Worm (Caenorhabditis elegans) whole organism, early embryonic: ENCODE data around the gene rpl-16.

Experiments used
- B0310.2 ChIP-seq: sonication (generic microtip); optimal IDR thresholded peaks from 2 replicates; lab custom pipeline; 2016; ENCODE audit warnings: mild to moderate bottlenecking, missing genetic modification characterization, missing compliant biosample characterization
- F13C5.2 ChIP-seq: sonication (generic microtip); optimal IDR thresholded peaks from 2 replicates; lab custom pipeline; 2017; ENCODE audit warnings: mild to moderate bottlenecking, missing genetic modification characterization, inconsistent platforms, missing compliant biosample characterization
- aly-1 ChIP-seq: sonication (generic microtip); optimal IDR thresholded peaks from 2 replicates; lab custom pipeline; 2016; ENCODE audit warnings: missing genetic modification characterization, missing compliant biosample characterization
- ama-1 ChIP-seq: fragments of 150-350 bp; optimal IDR thresholded peaks from 2 replicates; lab custom pipeline; 2014
- ceh-13 ChIP-seq: fragments of 200-800 bp; sonication (Bioruptor generic); optimal IDR thresholded peaks from 2 replicates; lab custom pipeline; 2018; ENCODE audit warnings: mild to moderate bottlenecking, missing genetic modification characterization, missing compliant biosample characterization
- ceh-36 ChIP-seq: sonication (generic microtip); optimal IDR thresholded peaks from 2 replicates; lab custom pipeline; 2016; ENCODE audit warnings: missing genetic modification characterization, inconsistent platforms, missing compliant biosample characterization
- ets-7 ChIP-seq: sonication (generic microtip); optimal IDR thresholded peaks from 2 replicates; lab custom pipeline; 2016; ENCODE audit warnings: missing genotype, missing genetic modification characterization, missing compliant biosample characterization
- flt-1 ChIP-seq: fragments of 200-800 bp; sonication (Bioruptor generic); IDR thresholded peaks from 2 replicates; pipeline ENCODE4 v1.3.6; 2022; ENCODE audit warnings: missing genetic modification characterization, missing compliant biosample characterization
- hmbx-1 ChIP-seq: sonication (generic microtip); optimal IDR thresholded peaks from 2 replicates; lab custom pipeline; 2016; ENCODE audit warnings: mild to moderate bottlenecking, missing genetic modification characterization, missing compliant biosample characterization
- hmg-4 ChIP-seq: fragments of 200-800 bp; sonication (Bioruptor generic); optimal IDR thresholded peaks from 2 replicates; lab custom pipeline; 2018; ENCODE audit warnings: mild to moderate bottlenecking, missing genetic modification characterization, missing compliant biosample characterization
- hnd-1 ChIP-seq: sonication (generic microtip); optimal IDR thresholded peaks from 2 replicates; lab custom pipeline; 2016; ENCODE audit warnings: missing genetic modification characterization, missing compliant biosample characterization
- pes-1 ChIP-seq: fragments of 200-800 bp; sonication (Bioruptor generic); IDR thresholded peaks from 2 replicates; pipeline ENCODE4 v1.3.6; 2022; ENCODE audit warnings: missing genetic modification reagents, missing genetic modification characterization, missing compliant biosample characterization
- scrt-1 ChIP-seq: fragments of 200-800 bp; sonication (Bioruptor generic); IDR thresholded peaks from 2 replicates; pipeline ENCODE4 v1.3.6; 2022; ENCODE audit warnings: missing genetic modification characterization, missing compliant biosample characterization
- sea-1 ChIP-seq: fragments of 200-800 bp; sonication (Bioruptor generic); conservative IDR thresholded peaks from 2 replicates; pipeline ENCODE4 v1.3.6; 2022; ENCODE audit warnings: missing genetic modification characterization, missing compliant biosample characterization
- tbx-11 ChIP-seq: fragments of 200-800 bp; sonication (Bioruptor generic); IDR thresholded peaks from 2 replicates; pipeline ENCODE4 v1.3.6; 2022; ENCODE audit warnings: missing genetic modification characterization, missing compliant biosample characterization
- tbx-37 ChIP-seq: fragments of 200-800 bp; sonication (Bioruptor generic); conservative IDR thresholded peaks from 2 replicates; pipeline ENCODE4 v1.3.6; 2022; ENCODE audit warnings: missing genetic modification reagents, missing genetic modification characterization, missing compliant biosample characterization
- tra-4 ChIP-seq: sonication (generic microtip); optimal IDR thresholded peaks from 2 replicates; lab custom pipeline; 2017; ENCODE audit warnings: missing genetic modification characterization, missing compliant biosample characterization

The rpl-16 gene

ce11 chrIII:3528342-3528741 is 24.9 kb upstream of the rpl-16 start, which contains the start of gene rpl-37:
TSS of gene rpl-37 (plus strand) at chrIII:3528642.
- no peak for TF ChIP-seq hmg-4
- no peak for TF ChIP-seq flt-1 (GFP tag; lab: Robert Waterston, UW)
- no peak for TF ChIP-seq tbx-37
- TF ChIP-seq hmbx-1 = no peak
- no peak for TF ChIP-seq ama-1
- TF ChIP-seq ceh-13 (GFP tag; lab: Kevin White, UChicago) = no peak
- no peak for TF ChIP-seq B0310.2 (tag; lab: Kevin White, UChicago)
- TF ChIP-seq pes-1 (GFP tag; lab: Robert Waterston, UW) = no peak
- TF ChIP-seq aly-1 = no peak

ce11 chrIII:3523363-3523762 is 20.0 kb upstream of the rpl-16 start:
- no peak for TF ChIP-seq aly-1
- no peak for TF ChIP-seq tbx-37
- TF ChIP-seq scrt-1 = no peak
- TF ChIP-seq hmbx-1 = no peak
- TF ChIP-seq pes-1 (GFP tag; lab: Robert Waterston, UW) = no peak
- no peak for TF ChIP-seq ama-1
- TF ChIP-seq ceh-36 = no peak
- TF ChIP-seq ets-7 (tag; lab: Kevin White, UChicago) = no peak
- TF ChIP-seq tra-4 (tag; lab: Kevin White, UChicago) = no peak
- TF ChIP-seq ceh-13 (GFP tag; lab: Kevin White, UChicago) = no peak
- TF ChIP-seq hmg-4 = no peak
- no peak for TF ChIP-seq F13C5.2 (tag; lab: Kevin White, UChicago)
- no peak for TF ChIP-seq flt-1 (GFP tag; lab: Robert Waterston, UW)
- TF ChIP-seq B0310.2 (tag; lab: Kevin White, UChicago) = no peak
- TF ChIP-seq sea-1 = no peak
- no peak for TF ChIP-seq tbx-11 (GFP tag; lab: Robert Waterston, UW)
- no peak for TF ChIP-seq hnd-1 (tag; lab: Kevin White, UChicago)

DNA sequence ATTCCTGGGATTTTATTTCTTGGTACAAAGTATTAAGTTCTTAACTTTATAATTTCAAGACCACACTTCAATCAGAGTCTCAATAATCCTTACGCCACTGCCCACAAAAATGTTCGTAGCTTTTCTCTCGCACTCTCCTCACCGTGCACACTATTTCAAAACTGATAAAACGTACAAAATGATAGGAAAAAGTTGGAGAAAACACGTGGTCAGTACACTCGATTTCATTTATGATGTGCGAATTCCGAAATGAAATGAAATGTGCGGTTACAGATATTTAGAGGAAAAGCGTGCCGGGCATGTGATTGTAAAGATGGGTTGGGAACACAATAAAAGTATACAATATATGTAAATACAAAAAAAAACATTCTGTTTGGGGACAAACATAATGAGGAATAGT is 17.0 kb upstream of the rpl-16 start:
- TF ChIP-seq ets-7 (tag; lab: Kevin White, UChicago) = no peak
- TF ChIP-seq aly-1 = no peak
- no peak for TF ChIP-seq hnd-1 (tag; lab: Kevin White, UChicago)
- no peak for TF ChIP-seq B0310.2 (tag; lab: Kevin White, UChicago)
- TF ChIP-seq tbx-37 = no peak
- TF ChIP-seq ceh-13 (GFP tag; lab: Kevin White, UChicago) = no peak
- TF ChIP-seq hmg-4 = no peak
- no peak for TF ChIP-seq flt-1 (GFP tag; lab: Robert Waterston, UW)
- no peak for TF ChIP-seq sea-1
- no peak for TF ChIP-seq tra-4 (tag; lab: Kevin White, UChicago)
- TF ChIP-seq ama-1 = no peak
- TF ChIP-seq hmbx-1 = no peak
- TF ChIP-seq pes-1 (GFP tag; lab: Robert Waterston, UW) = no peak
- TF ChIP-seq tbx-11 (GFP tag; lab: Robert Waterston, UW) = no peak
- no peak for TF ChIP-seq F13C5.2 (tag; lab: Kevin White, UChicago)
- TF ChIP-seq scrt-1 = no peak

DNA sequence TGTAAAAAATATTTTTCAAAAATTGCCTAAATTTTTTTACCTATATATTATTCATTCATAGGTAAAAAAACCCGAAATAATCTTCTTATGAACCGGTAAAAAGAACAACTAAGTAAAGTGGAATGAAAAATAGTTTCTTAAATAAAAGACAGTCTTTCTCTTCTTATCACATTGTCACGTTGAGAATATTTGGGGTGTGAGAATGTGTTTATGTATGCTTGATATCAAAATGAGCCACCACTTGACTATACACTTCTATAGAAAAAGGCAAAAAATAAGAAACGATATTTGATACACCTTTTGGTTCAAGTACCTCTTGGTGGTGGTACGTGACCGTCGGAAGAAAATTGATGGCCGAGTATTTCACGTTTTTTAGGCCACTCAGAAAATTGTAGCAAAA is 16.1 kb upstream of the rpl-16 start, which contains the start of gene hmit-1.3:
hmit-1.3 (minus strand) TSS at position 103 of the 400 bp plus-strand sequence.
- no peak for TF ChIP-seq B0310.2 (tag; lab: Kevin White, UChicago)

DNA sequence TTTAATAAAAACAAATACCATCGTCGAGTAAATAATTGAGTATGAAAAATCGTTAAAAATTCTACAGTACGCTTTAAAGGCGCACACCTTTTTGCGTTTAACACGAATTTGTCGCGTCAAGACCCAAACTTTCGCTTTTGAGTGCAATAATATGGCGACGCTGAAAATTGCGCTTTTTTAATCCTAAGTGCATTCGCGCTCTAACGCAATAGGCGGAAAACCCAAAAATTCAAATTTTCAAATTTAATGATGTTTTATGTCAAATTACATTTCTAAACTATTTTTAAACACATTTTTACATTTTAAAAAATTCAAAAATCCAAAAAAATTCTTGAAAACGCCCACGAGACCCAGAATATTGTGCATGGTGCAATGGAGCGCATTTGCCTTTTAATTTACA is 8.4 kb upstream of the rpl-16 start:
- TF ChIP-seq hnd-1 (tag; lab: Kevin White, UChicago) (no peak), sea-1 (no peak), pes-1 (GFP tag; lab: Robert Waterston, UW) (no peak), tbx-37 (no peak), B0310.2 (tag; lab: Kevin White, UChicago) (no peak), tbx-11 (GFP tag; lab: Robert Waterston, UW) (no peak), F13C5.2 (tag; lab: Kevin White, UChicago) (no peak), scrt-1 (no peak), hmg-4 (no peak), flt-1 (GFP tag; lab: Robert Waterston, UW) (no peak), ceh-36 (no peak), aly-1 (no peak), ets-7 (tag; lab: Kevin White, UChicago) (no peak), ceh-13 (GFP tag; lab: Kevin White, UChicago) (no peak), ama-1 (no peak), tra-4 (tag; lab: Kevin White, UChicago) (no peak)

- TF ChIP-seq ama-1 = no peak
- no peak for TF ChIP-seq hmg-4
- TF ChIP-seq hmbx-1 = no peak
- no peak for TF ChIP-seq sea-1
- no peak for TF ChIP-seq B0310.2 (tag; lab: Kevin White, UChicago)
- no peak for TF ChIP-seq tbx-37
- no peak for TF ChIP-seq hnd-1 (tag; lab: Kevin White, UChicago)
Measured at ce11 chrIII:3509908-3510307, 6.5 kb upstream of the rpl-16 start, which contains the start of the genes M01F1.4 and mrpl-35. TSS of gene M01F1.4 (minus strand) at chrIII:3510033. TSS of gene mrpl-35 (plus strand) at chrIII:3510237.

DNA sequence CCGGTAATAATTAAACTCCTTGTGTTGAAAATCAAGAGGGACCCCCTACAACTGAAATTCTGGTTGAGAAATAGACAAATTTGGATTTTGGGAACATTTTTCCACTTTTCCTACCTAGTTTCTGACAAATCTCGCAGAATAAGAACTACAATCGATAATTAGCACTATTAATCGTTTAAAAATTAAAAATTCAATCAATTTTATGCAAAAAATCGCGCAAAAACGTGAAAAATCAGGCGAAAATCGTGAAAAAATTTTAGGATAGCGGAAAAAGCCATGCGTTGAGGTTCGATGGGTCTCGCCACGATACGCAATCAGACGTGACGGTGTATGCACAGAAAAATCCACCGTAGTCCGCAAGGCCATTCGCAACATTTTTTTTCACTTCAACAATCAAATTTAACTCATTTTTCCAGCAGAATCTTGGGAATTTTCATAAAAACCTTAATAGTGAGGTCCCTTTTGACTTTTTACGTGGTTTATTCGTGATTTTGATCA is 1.7 kb upstream of the rpl-16 start, which contains the start of gene lias-1:
lias-1 (minus strand) TSS at position 51 of the 498 bp plus-strand sequence.
- 0 out of 2 replicates have a peak, but pooled peaks have one; percentile 50 for TF ChIP-seq pes-1 (GFP tag; lab: Robert Waterston, UW)
- no peak for TF ChIP-seq tbx-37
- peak; percentile 35 for TF ChIP-seq aly-1
- peak; percentile 15 for TF ChIP-seq hmg-4
- peak; percentile 85 for TF ChIP-seq F13C5.2 (tag; lab: Kevin White, UChicago)

DNA sequence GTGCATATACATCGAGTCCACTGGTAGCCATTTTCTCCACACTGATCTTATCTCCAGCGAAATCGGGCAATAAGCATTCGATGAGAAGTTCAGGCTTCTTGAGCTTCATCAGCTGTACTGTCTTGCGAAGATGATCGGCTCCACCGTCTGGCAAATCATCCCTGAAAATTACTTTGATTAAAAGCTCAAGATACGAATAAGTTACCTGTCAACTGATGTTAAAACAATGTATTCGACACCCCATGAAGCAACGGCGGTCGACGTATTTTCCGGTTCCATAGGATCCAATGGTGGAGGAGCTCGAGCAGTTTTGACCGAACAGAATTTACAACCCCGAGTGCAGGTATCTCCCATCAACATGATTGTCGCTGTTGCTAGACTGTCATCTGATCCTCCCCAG is 835 bp upstream of the rpl-16 start:
- TF ChIP-seq scrt-1 (no peak), ceh-36 (no peak), hmg-4 (no peak), sea-1 (no peak), flt-1 (GFP tag; lab: Robert Waterston, UW) (no peak), tra-4 (tag; lab: Kevin White, UChicago) (no peak), ama-1 (no peak), hmbx-1 (no peak), ets-7 (tag; lab: Kevin White, UChicago) (no peak), ceh-13 (GFP tag; lab: Kevin White, UChicago) (no peak), hnd-1 (tag; lab: Kevin White, UChicago) (no peak), F13C5.2 (tag; lab: Kevin White, UChicago) (no peak)
